Worm (Caenorhabditis elegans): ENCODE results near the gene F11D5.1.

DNA sequence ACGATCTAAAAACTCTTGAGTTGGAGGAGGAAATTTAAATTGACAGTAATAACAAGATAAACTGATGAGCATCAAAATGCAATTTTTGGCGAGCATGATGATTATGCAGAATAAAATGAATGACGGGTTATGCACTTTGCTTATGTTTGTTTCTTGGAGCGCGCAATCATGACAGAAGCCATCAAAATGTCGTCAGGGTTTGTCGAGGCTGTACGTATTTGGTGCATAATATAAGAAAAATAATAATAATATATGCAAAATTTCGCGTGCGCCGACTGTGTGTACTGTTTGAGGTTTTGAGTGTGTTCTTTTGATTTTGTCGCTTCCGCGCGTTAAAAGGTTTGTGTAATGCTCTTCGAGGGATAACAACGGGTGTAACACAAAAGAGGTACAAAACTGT, 17.4 kb downstream of the F11D5.1 start, which contains the start of gene nspg-4:
- TF ChIP-seq snpc-4 (tag; optimal IDR thresholded peaks at IDR 0.05) (no peak), nhr-237 (tag; optimal IDR thresholded peaks at IDR 0.05) (no peak), fkh-10 (GFP tag; optimal IDR thresholded peaks at IDR 0.05) (no peak), ama-1 (optimal IDR thresholded peaks at IDR 0.05) (no peak), aly-2 (tag; optimal IDR thresholded peaks at IDR 0.05) (no peak), fos-1 (tag; optimal IDR thresholded peaks at IDR 0.05) (no peak), nhr-43 (tag; optimal IDR thresholded peaks at IDR 0.05; ENCODE audit: poor library complexity, severe bottlenecking) (no peak), unc-62 (GFP tag; optimal IDR thresholded peaks at IDR 0.05) (no peak), nhr-11 (tag; optimal IDR thresholded peaks at IDR 0.05) (no peak), nhr-76 (tag; optimal IDR thresholded peaks at IDR 0.05) (no peak), hmg-11 (tag; optimal IDR thresholded peaks at IDR 0.05) (no peak), pqm-1 (tag; optimal IDR thresholded peaks at IDR 0.05) (no peak)

Measured in whole organism, L3 larva.